Worm (Caenorhabditis elegans): ENCODE results near the gene srw-136.

- no peak for TF ChIP-seq ceh-82 (tag; optimal IDR thresholded peaks at IDR 0.05)
- TF ChIP-seq dsc-1 (tag; optimal IDR thresholded peaks at IDR 0.05) = no peak
- no peak for TF ChIP-seq tbx-2 (tag; optimal IDR thresholded peaks at IDR 0.05)
- TF ChIP-seq jun-1 (tag; optimal IDR thresholded peaks at IDR 0.05) = no peak
These were observed 25.1 kb downstream of the srw-136 start, which contains the start of gene srw-139 for ce11 chrV:2985309-2985708.

All from whole organism, L1 larva.